Worm (Caenorhabditis elegans) whole organism, mixed stage, embryonic: ENCODE measurements around the gene F09F9.2.

ENCODE experiments used
- ceh-83 ChIP-seq: fragments of 200-800 bp; sonication (Bioruptor generic); optimal IDR thresholded peaks from 2 replicates; lab custom pipeline; 2018; ENCODE audit warnings: mild to moderate bottlenecking, missing genetic modification characterization, missing compliant biosample characterization
- ces-1 ChIP-seq: fragments of 150-350 bp; optimal IDR thresholded peaks from 2 replicates; lab custom pipeline; 2014; ENCODE audit warnings: missing biosample characterization, missing genetic modification reagents, missing genetic modification characterization
- cnd-1 ChIP-seq: fragments of 200-800 bp; sonication (Bioruptor generic); optimal IDR thresholded peaks from 2 replicates; lab custom pipeline; 2018; ENCODE audit warnings: mild to moderate bottlenecking, missing genetic modification characterization, missing compliant biosample characterization
- drap-1 ChIP-seq: fragments of 200-800 bp; sonication (Bioruptor generic); optimal IDR thresholded peaks from 3 replicates; lab custom pipeline; 2018; ENCODE audit warnings: mild to moderate bottlenecking, missing genetic modification characterization, missing compliant biosample characterization
- elt-1 ChIP-seq: sonication (generic microtip); optimal IDR thresholded peaks from 2 replicates; lab custom pipeline; 2017; ENCODE audit warnings: missing genetic modification characterization, mild to moderate bottlenecking, missing compliant biosample characterization, antibody characterized with exemption, moderate library complexity, borderline replicate concordance; ENCODE audit not compliant: insufficient read depth
- flh-1 ChIP-seq: fragments of 200-800 bp; sonication (Bioruptor generic); optimal IDR thresholded peaks from 2 replicates; lab custom pipeline; 2018; ENCODE audit warnings: mild to moderate bottlenecking, missing genetic modification characterization, moderate library complexity, missing compliant biosample characterization
- ham-2 ChIP-seq: fragments of 200-800 bp; sonication (Bioruptor generic); optimal IDR thresholded peaks from 2 replicates; lab custom pipeline; 2018; ENCODE audit warnings: mild to moderate bottlenecking, missing genetic modification characterization, missing compliant biosample characterization
- hlh-1 ChIP-seq: fragments of 150-350 bp; optimal IDR thresholded peaks from 2 replicates; lab custom pipeline; 2014; ENCODE audit warnings: missing biosample characterization, missing genetic modification reagents, missing genetic modification characterization
- lin-13 ChIP-seq: fragments of 150-350 bp; optimal IDR thresholded peaks from 2 replicates; lab custom pipeline; 2014; ENCODE audit warnings: missing biosample characterization, missing genetic modification characterization
- lin-32 ChIP-seq: fragments of 200-800 bp; sonication (Bioruptor generic); optimal IDR thresholded peaks from 2 replicates; lab custom pipeline; 2018; ENCODE audit warnings: mild to moderate bottlenecking, missing genetic modification characterization, missing compliant biosample characterization
- lsy-2 ChIP-seq: fragments of 150-350 bp; optimal IDR thresholded peaks from 2 replicates; lab custom pipeline; 2014; ENCODE audit warnings: missing biosample characterization, missing genetic modification characterization
- mep-1 ChIP-seq: fragments of 150-350 bp; optimal IDR thresholded peaks from 2 replicates; lab custom pipeline; 2017; ENCODE audit warnings: missing biosample characterization, missing genetic modification reagents, missing genetic modification characterization, inconsistent platforms
- mls-2 ChIP-seq: sonication (generic microtip); optimal IDR thresholded peaks from 2 replicates; lab custom pipeline; 2016; ENCODE audit warnings: mild to moderate bottlenecking, missing genetic modification characterization, moderate library complexity, missing compliant biosample characterization
- nhr-12 ChIP-seq: fragments of 150-350 bp; optimal IDR thresholded peaks from 2 replicates; lab custom pipeline; 2014; ENCODE audit warnings: missing biosample characterization, missing genetic modification characterization
- nhr-2 ChIP-seq: fragments of 150-350 bp; optimal IDR thresholded peaks from 2 replicates; lab custom pipeline; 2014; ENCODE audit warnings: missing biosample characterization, missing genetic modification characterization
- nhr-237 ChIP-seq: fragments of 150-350 bp; optimal IDR thresholded peaks from 2 replicates; lab custom pipeline; 2014; ENCODE audit warnings: missing biosample characterization, missing genetic modification characterization
- nhr-76 ChIP-seq: sonication (generic microtip); optimal IDR thresholded peaks from 2 replicates; lab custom pipeline; 2017; ENCODE audit warnings: missing biosample characterization, missing genetic modification characterization
- pha-4 ChIP-seq: fragments of 150-350 bp; optimal IDR thresholded peaks from 2 replicates; lab custom pipeline; 2018; ENCODE audit warnings: missing biosample characterization, missing genetic modification reagents, missing genetic modification characterization
- sem-2 ChIP-seq: fragments of 200-800 bp; sonication (Bioruptor generic); optimal IDR thresholded peaks from 2 replicates; lab custom pipeline; 2018; ENCODE audit warnings: mild to moderate bottlenecking, missing genetic modification characterization, missing compliant biosample characterization
- snpc-4 ChIP-seq: fragments of 150-350 bp; optimal IDR thresholded peaks from 2 replicates; lab custom pipeline; 2014; ENCODE audit warnings: missing biosample characterization, missing genetic modification characterization
- sptf-1 ChIP-seq: sonication (generic microtip); optimal IDR thresholded peaks from 2 replicates; lab custom pipeline; 2017; ENCODE audit warnings: mild to moderate bottlenecking, missing genetic modification characterization, moderate library complexity, missing compliant biosample characterization
- tbx-8 ChIP-seq: fragments of 200-800 bp; sonication (Bioruptor generic); optimal IDR thresholded peaks from 2 replicates; lab custom pipeline; 2018; ENCODE audit warnings: mild to moderate bottlenecking, missing genetic modification characterization, moderate library complexity, missing compliant biosample characterization
- unc-120 ChIP-seq: sonication (generic microtip); optimal IDR thresholded peaks from 2 replicates; lab custom pipeline; 2017; ENCODE audit warnings: missing genetic modification characterization, missing compliant biosample characterization; ENCODE audit not compliant: poor library complexity, severe bottlenecking
- unc-39 ChIP-seq: fragments of 150-350 bp; optimal IDR thresholded peaks from 2 replicates; lab custom pipeline; 2014; ENCODE audit warnings: missing biosample characterization, missing genetic modification characterization
- unc-62 ChIP-seq: fragments of 150-350 bp; optimal IDR thresholded peaks from 2 replicates; lab custom pipeline; 2014; ENCODE audit warnings: missing biosample characterization, missing genetic modification reagents, missing genetic modification characterization
- zip-8 ChIP-seq: fragments of 150-350 bp; optimal IDR thresholded peaks from 2 replicates; lab custom pipeline; 2014; ENCODE audit warnings: missing biosample characterization, missing genetic modification characterization
- ztf-11 ChIP-seq: fragments of 150-350 bp; optimal IDR thresholded peaks from 2 replicates; lab custom pipeline; 2014; ENCODE audit warnings: missing biosample characterization, missing genetic modification characterization

F09F9.2 gene

ce11 chrX:4144136-4144781 is 33.0 kb upstream of the F09F9.2 start:
- TF ChIP-seq sptf-1 (tag; lab: Kevin White, UChicago), result no peak
- TF ChIP-seq nhr-2, result no peak
- TF ChIP-seq snpc-4 (tag; lab: Kevin White, UChicago), result no peak
- no peak for TF ChIP-seq drap-1 (GFP tag; lab: Kevin White, UChicago)
- no peak for TF ChIP-seq lin-13 (tag; lab: Kevin White, UChicago)
- TF ChIP-seq unc-39, result no peak
- TF ChIP-seq ceh-83 (GFP tag; lab: Kevin White, UChicago), result no peak
- TF ChIP-seq flh-1 (GFP tag; lab: Kevin White, UChicago), result no peak
- TF ChIP-seq zip-8 (tag; lab: Kevin White, UChicago), result no peak

- TF ChIP-seq nhr-237 (tag; lab: Kevin White, UChicago), result no peak
- TF ChIP-seq hlh-1 (tag; lab: Kevin White, UChicago), result no peak
- TF ChIP-seq nhr-76, result no peak
- no peak for TF ChIP-seq ceh-83 (GFP tag; lab: Kevin White, UChicago)
- TF ChIP-seq zip-8 (tag; lab: Kevin White, UChicago), result no peak
- no peak for TF ChIP-seq unc-62
- TF ChIP-seq lin-32 (GFP tag; lab: Kevin White, UChicago), result no peak
- TF ChIP-seq lsy-2 (tag; lab: Kevin White, UChicago), result no peak
- no peak for TF ChIP-seq mls-2 (tag; lab: Kevin White, UChicago)
- no peak for TF ChIP-seq cnd-1 (tag; lab: Kevin White, UChicago)
- TF ChIP-seq ces-1 (GFP tag; lab: Kevin White, UChicago), result no peak
- no peak for TF ChIP-seq tbx-8 (GFP tag; lab: Kevin White, UChicago)
- no peak for TF ChIP-seq elt-1 (tag; lab: Kevin White, UChicago)
- TF ChIP-seq drap-1 (GFP tag; lab: Kevin White, UChicago), result no peak
- no peak for TF ChIP-seq sptf-1 (tag; lab: Kevin White, UChicago)
- TF ChIP-seq ham-2 (GFP tag; lab: Kevin White, UChicago), result no peak
Observed at ce11 chrX:4143260-4144018, 32.2 kb upstream of the F09F9.2 start.

- TF ChIP-seq nhr-2, result no peak
- TF ChIP-seq hlh-1 (tag; lab: Kevin White, UChicago), result peak; percentile 91
Observed at ce11 chrX:4142648-4143259, 31.5 kb upstream of the F09F9.2 start.

- peak; percentile 55 for TF ChIP-seq pha-4 (tag; lab: Kevin White, UChicago)
- no peak for TF ChIP-seq mep-1 (tag; lab: Kevin White, UChicago)
- no peak for TF ChIP-seq nhr-12
- TF ChIP-seq elt-1 (tag; lab: Kevin White, UChicago), result no peak
- TF ChIP-seq flh-1 (GFP tag; lab: Kevin White, UChicago), result no peak
- TF ChIP-seq drap-1 (GFP tag; lab: Kevin White, UChicago), result no peak
- TF ChIP-seq, all 35 proteins: peak for 1
Observed at ce11 chrX:4142202-4142601, 31.0 kb upstream of the F09F9.2 start.

ce11 chrX:4140755-4141417 is 29.6 kb upstream of the F09F9.2 start:
- no peak for TF ChIP-seq lin-32 (GFP tag; lab: Kevin White, UChicago)
- TF ChIP-seq nhr-237 (tag; lab: Kevin White, UChicago), result no peak
- TF ChIP-seq ztf-11 (tag; lab: Kevin White, UChicago), result no peak
- TF ChIP-seq mls-2 (tag; lab: Kevin White, UChicago), result no peak
- no peak for TF ChIP-seq sem-2 (GFP tag; lab: Kevin White, UChicago)
- TF ChIP-seq sptf-1 (tag; lab: Kevin White, UChicago), result no peak
- TF ChIP-seq unc-62, result no peak
- TF ChIP-seq cnd-1 (tag; lab: Kevin White, UChicago), result no peak
- no peak for TF ChIP-seq unc-120 (tag; lab: Kevin White, UChicago)
- no peak for TF ChIP-seq mep-1 (tag; lab: Kevin White, UChicago)
